Fruit fly (Drosophila melanogaster) whole organism, embryonic: ENCODE data around the gene egh.
A peak's percentile ranks its signal among the peaks of the same experiment; 100 is the strongest.

Experiments
- CG10462 ChIP-seq: fragments of 200-800 bp; sonication (Bioruptor generic); optimal IDR thresholded peaks from 2 replicates; lab custom pipeline; 2016; ENCODE audit warnings: missing biosample characterization, missing genetic modification characterization
- CG10565 ChIP-seq: fragments of 200-800 bp; sonication (Bioruptor generic); optimal IDR thresholded peaks from 3 replicates; lab custom pipeline; 2016; ENCODE audit warnings: missing biosample characterization, mild to moderate bottlenecking, missing genetic modification characterization
- CG11695 ChIP-seq: fragments of 200-800 bp; sonication (Bioruptor generic); IDR thresholded peaks from 3 replicates; pipeline ENCODE4 v1.3.6; 2022; ENCODE audit warnings: missing biosample characterization, missing genetic modification characterization
- CG11696 ChIP-seq: fragments of 200-800 bp; sonication (Bioruptor generic); IDR thresholded peaks from 2 replicates; pipeline ENCODE4 v1.3.6; 2022; ENCODE audit warnings: missing biosample characterization, missing genetic modification characterization
- CG1233 ChIP-seq: fragments of 200-800 bp; sonication (Bioruptor generic); optimal IDR thresholded peaks from 4 replicates; lab custom pipeline; 2018; ENCODE audit warnings: missing biosample characterization, mild to moderate bottlenecking, missing genetic modification characterization
- CG14441 ChIP-seq: fragments of 200-800 bp; sonication (Bioruptor generic); IDR thresholded peaks from 2 replicates; pipeline ENCODE4 v1.3.6; 2022; ENCODE audit warnings: missing biosample characterization, missing genetic modification characterization
- CG1603 ChIP-seq: fragments of 200-800 bp; sonication (Bioruptor generic); optimal IDR thresholded peaks from 2 replicates; lab custom pipeline; 2019; ENCODE audit warnings: missing biosample characterization, mild to moderate bottlenecking, missing genetic modification characterization, moderate library complexity
- CG17385 ChIP-seq: fragments of 200-800 bp; sonication (Bioruptor generic); optimal IDR thresholded peaks from 3 replicates; lab custom pipeline; 2018; ENCODE audit warnings: missing biosample characterization, mild to moderate bottlenecking, missing genetic modification characterization
- CG18764 ChIP-seq: fragments of 200-800 bp; sonication (Bioruptor generic); optimal IDR thresholded peaks from 3 replicates; lab custom pipeline; 2016; ENCODE audit warnings: missing biosample characterization, missing genetic modification characterization
- CG32532 ChIP-seq: fragments of 200-800 bp; sonication (Bioruptor generic); IDR thresholded peaks from 2 replicates; pipeline ENCODE4 v1.3.6; 2022; ENCODE audit warnings: missing biosample characterization, missing genetic modification characterization
- CG33213 ChIP-seq: fragments of 200-800 bp; sonication (Bioruptor generic); optimal IDR thresholded peaks from 3 replicates; lab custom pipeline; 2016; ENCODE audit warnings: missing biosample characterization, missing genetic modification characterization
- CG34422 ChIP-seq: fragments of 200-800 bp; sonication (Bioruptor generic); IDR thresholded peaks from 3 replicates; pipeline ENCODE4 v1.3.6; 2022; ENCODE audit warnings: missing biosample characterization, missing genetic modification characterization
- CG3838 ChIP-seq: fragments of 200-800 bp; sonication (Bioruptor generic); optimal IDR thresholded peaks from 3 replicates; lab custom pipeline; 2016; ENCODE audit warnings: missing biosample characterization, missing genetic modification characterization
- CG4282 ChIP-seq: fragments of 200-800 bp; sonication (Bioruptor generic); optimal IDR thresholded peaks from 2 replicates; lab custom pipeline; 2016; ENCODE audit warnings: missing biosample characterization, missing genetic modification characterization
- CG6272 ChIP-seq: fragments of 200-800 bp; sonication (Bioruptor generic); IDR thresholded peaks from 2 replicates; pipeline ENCODE4 v1.3.6; 2022; ENCODE audit warnings: missing biosample characterization, missing genetic modification characterization
- CG9727 ChIP-seq: fragments of 200-800 bp; sonication (Bioruptor generic); optimal IDR thresholded peaks from 3 replicates; lab custom pipeline; 2017; ENCODE audit warnings: missing biosample characterization, mild to moderate bottlenecking, missing genetic modification characterization
- CG9797 ChIP-seq: fragments of 200-800 bp; sonication (Bioruptor generic); optimal IDR thresholded peaks from 3 replicates; lab custom pipeline; 2018; ENCODE audit warnings: missing biosample characterization, mild to moderate bottlenecking, missing genetic modification characterization
- Chrac-16 ChIP-seq: fragments of 200-800 bp; sonication (Bioruptor generic); optimal IDR thresholded peaks from 3 replicates; lab custom pipeline; 2016; ENCODE audit warnings: missing biosample characterization, missing genetic modification characterization
- Dek ChIP-seq: fragments of 200-800 bp; sonication (Bioruptor generic); optimal IDR thresholded peaks from 3 replicates; lab custom pipeline; 2019; ENCODE audit warnings: missing biosample characterization, mild to moderate bottlenecking, missing genetic modification characterization, moderate library complexity
- Doc2 ChIP-seq: fragments of 200-800 bp; sonication (Bioruptor generic); IDR thresholded peaks from 2 replicates; pipeline ENCODE4 v1.3.6; 2022; ENCODE audit warnings: missing biosample characterization, missing genetic modification characterization
- ERR ChIP-seq: fragments of 200-800 bp; sonication (Bioruptor generic); optimal IDR thresholded peaks from 2 replicates; lab custom pipeline; 2016; ENCODE audit warnings: missing biosample characterization, missing genetic modification characterization
- Ets97D ChIP-seq: fragments of 200-800 bp; sonication (Bioruptor generic); optimal IDR thresholded peaks from 3 replicates; lab custom pipeline; 2016; ENCODE audit warnings: missing biosample characterization, missing genetic modification characterization
- HHEX ChIP-seq: fragments of 200-800 bp; sonication (Bioruptor generic); optimal IDR thresholded peaks from 3 replicates; lab custom pipeline; 2017; ENCODE audit warnings: missing biosample characterization, mild to moderate bottlenecking, missing genetic modification characterization, missing genetic modification reagents
- HLH3B ChIP-seq: fragments of 200-800 bp; sonication (Bioruptor generic); IDR thresholded peaks from 2 replicates; pipeline ENCODE4 v1.3.6; 2022; ENCODE audit warnings: missing biosample characterization, missing genetic modification characterization
- HLH54F ChIP-seq: fragments of 200-800 bp; sonication (Bioruptor generic); optimal IDR thresholded peaks from 3 replicates; lab custom pipeline; 2016; ENCODE audit warnings: missing biosample characterization, missing genetic modification characterization
- HLHmδ ChIP-seq: fragments of 200-800 bp; sonication (Bioruptor generic); optimal IDR thresholded peaks from 2 replicates; lab custom pipeline; 2018; ENCODE audit warnings: missing biosample characterization, mild to moderate bottlenecking, missing genetic modification characterization, moderate library complexity
- Hr39 ChIP-seq: fragments of >200 bp; optimal IDR thresholded peaks from 2 replicates; lab custom pipeline; 2017
- Nf-YA ChIP-seq: fragments of 200-800 bp; sonication (Bioruptor generic); IDR thresholded peaks from 2 replicates; pipeline ENCODE4 v1.3.6; 2022; ENCODE audit warnings: missing biosample characterization, missing genetic modification characterization
- Optix ChIP-seq: fragments of 200-800 bp; sonication (Bioruptor generic); IDR thresholded peaks from 3 replicates; pipeline ENCODE4 v1.3.6; 2022; ENCODE audit warnings: missing biosample characterization, missing genetic modification characterization
- Ptx1 ChIP-seq: fragments of 200-800 bp; sonication (Bioruptor generic); IDR thresholded peaks from 2 replicates; pipeline ENCODE4 v1.3.6; 2022; ENCODE audit warnings: missing biosample characterization, missing genetic modification characterization
- Rfx ChIP-seq: fragments of 200-800 bp; sonication (Bioruptor generic); IDR thresholded peaks from 2 replicates; pipeline ENCODE4 v1.3.6; 2022; ENCODE audit warnings: missing biosample characterization, missing genetic modification characterization
- Sox100B ChIP-seq: fragments of 200-800 bp; sonication (Bioruptor generic); optimal IDR thresholded peaks from 3 replicates; lab custom pipeline; 2018; ENCODE audit warnings: missing biosample characterization, mild to moderate bottlenecking, missing genetic modification characterization
- ara ChIP-seq: fragments of 200-800 bp; sonication (Bioruptor generic); IDR thresholded peaks from 2 replicates; pipeline ENCODE4 v1.3.6; 2022; ENCODE audit warnings: missing biosample characterization, missing genetic modification characterization
- ase ChIP-seq: fragments of 200-800 bp; sonication (Bioruptor generic); IDR thresholded peaks from 3 replicates; pipeline ENCODE4 v1.3.6; 2022; ENCODE audit warnings: missing biosample characterization, missing genetic modification characterization
- bigmax ChIP-seq: fragments of 200-800 bp; sonication (Bioruptor generic); optimal IDR thresholded peaks from 2 replicates; lab custom pipeline; 2018; ENCODE audit warnings: missing biosample characterization, mild to moderate bottlenecking, missing genetic modification characterization
- da ChIP-seq: fragments of 200-800 bp; sonication (Bioruptor generic); optimal IDR thresholded peaks from 2 replicates; lab custom pipeline; 2016; ENCODE audit warnings: missing biosample characterization, missing genetic modification characterization
- ftz-f1 ChIP-seq: fragments of 200-800 bp; sonication (Bioruptor generic); optimal IDR thresholded peaks from 2 replicates; lab custom pipeline; 2016; ENCODE audit warnings: missing biosample characterization, missing genetic modification characterization
- gro ChIP-seq: fragments of 200-800 bp; sonication (Bioruptor generic); optimal IDR thresholded peaks from 2 replicates; lab custom pipeline; 2016; ENCODE audit warnings: missing biosample characterization, missing genetic modification characterization
- gsb-n ChIP-seq: fragments of 200-800 bp; sonication (Bioruptor generic); optimal IDR thresholded peaks from 3 replicates; lab custom pipeline; 2018; ENCODE audit warnings: missing biosample characterization, mild to moderate bottlenecking, missing genetic modification characterization
- hbn ChIP-seq: fragments of 200-800 bp; sonication (Bioruptor generic); IDR thresholded peaks from 2 replicates; pipeline ENCODE4 v1.3.6; 2022; ENCODE audit warnings: missing biosample characterization, missing genetic modification characterization; ENCODE audit not compliant: partially characterized antibody
- kni ChIP-seq: fragments of 200-800 bp; sonication (Bioruptor generic); optimal IDR thresholded peaks from 3 replicates; lab custom pipeline; 2017; ENCODE audit warnings: mild to moderate bottlenecking, missing biosample characterization, missing genetic modification reagents, missing genetic modification characterization
- lov ChIP-seq, 2 experiments: fragments of 200-800 bp in 1 of 2; fragments of >200 bp in 1 of 2; sonication (Bioruptor generic) in 1 of 2; IDR thresholded peaks in 1 of 2; optimal IDR thresholded peaks in 1 of 2; 2 replicates in 1 of 2; 3 replicates in 1 of 2; pipeline versions ENCODE4 v1.3.6 to Lab custom; 2017 to 2022; ENCODE audit warnings: missing biosample characterization in 1 of 2, missing genetic modification characterization in 1 of 2
- maf-S ChIP-seq: fragments of 200-800 bp; sonication (Bioruptor generic); optimal IDR thresholded peaks from 2 replicates; lab custom pipeline; 2016; ENCODE audit warnings: missing biosample characterization, missing genetic modification characterization
- mld ChIP-seq: fragments of 200-800 bp; sonication (Bioruptor generic); IDR thresholded peaks from 3 replicates; pipeline ENCODE4 v1.3.6; 2022; ENCODE audit warnings: missing biosample characterization, missing genetic modification characterization; ENCODE audit not compliant: partially characterized antibody
- pb ChIP-seq: fragments of 200-800 bp; sonication (Bioruptor generic); optimal IDR thresholded peaks from 3 replicates; lab custom pipeline; 2016; ENCODE audit warnings: missing biosample characterization, missing genetic modification characterization
- pfk ChIP-seq: fragments of 200-800 bp; sonication (Bioruptor generic); optimal IDR thresholded peaks from 2 replicates; lab custom pipeline; 2018; ENCODE audit warnings: missing biosample characterization, mild to moderate bottlenecking, missing genetic modification characterization, moderate library complexity
- prd ChIP-seq, 3 experiments: fragments of >200 bp in 2 of 3; fragments of 200-800 bp in 1 of 3; sonication (Bioruptor generic) in 1 of 3; optimal IDR thresholded peaks in 2 of 3; IDR thresholded peaks in 1 of 3; 2 replicates in 2 of 3; 3 replicates in 1 of 3; pipeline versions ENCODE4 v1.3.6 to Lab custom; 2017 to 2022; ENCODE audit warnings: missing biosample characterization in 1 of 3, missing genetic modification characterization in 1 of 3
- row ChIP-seq: fragments of 200-800 bp; sonication (Bioruptor generic); IDR thresholded peaks from 3 replicates; pipeline ENCODE4 v1.3.6; 2022; ENCODE audit warnings: missing biosample characterization, missing genetic modification characterization

The egh gene

dm6 chrX:2647472-2647883 is 59.2 kb downstream of the egh start (continued):
- peak; percentile 50 for TF ChIP-seq gro
- TF ChIP-seq CG10462, result no peak
- TF ChIP-seq CG10565 (GFP tag; lab: Kevin White, UChicago), result no peak
- peak; percentile 73 for TF ChIP-seq Rfx (GFP tag; lab: Robert Waterston, UW)
- TF ChIP-seq pb (GFP tag; lab: Kevin White, UChicago), result peak; percentile 45
- no peak for TF ChIP-seq da (GFP tag; lab: Kevin White, UChicago)

dm6 chrX:2647950-2648613 is 59.8 kb downstream of the egh start:
- TF ChIP-seq CG10462 (no peak), Nf-YA (GFP tag; lab: Robert Waterston, UW) (no peak), CG34422 (GFP tag; lab: Robert Waterston, UW) (no peak), CG3838 (GFP tag; lab: Kevin White, UChicago) (no peak), bigmax (no peak), HLH3B (GFP tag; lab: Robert Waterston, UW) (no peak), kni (GFP tag; lab: Kevin White, UChicago) (no peak), Hr39 (lab: Kevin White, UChicago) (no peak), ERR (no peak), CG1603 (tag; lab: Kevin White, UChicago) (no peak), CG32532 (GFP tag; lab: Robert Waterston, UW) (peak; percentile 36; the same call in 1 of the 2 replicates), ase (0 out of 3 replicates have a peak, but pooled peaks have one; percentile 18), CG18764 (no peak), CG9727 (GFP tag; lab: Kevin White, UChicago) (no peak), CG14441 (GFP tag; lab: Robert Waterston, UW) (0 out of 2 replicates have a peak, but pooled peaks have one; percentile 17), prd (optimal IDR thresholded peaks at IDR 0.05; lab: Kevin White, UChicago) (no peak), prd (GFP tag; IDR thresholded peaks at IDR 0.05; lab: Robert Waterston, UW) (0 out of 3 replicates have a peak, but pooled peaks have one; percentile 16), CG9797 (GFP tag; lab: Kevin White, UChicago) (no peak), Sox100B (no peak), CG1233 (GFP tag; lab: Kevin White, UChicago) (no peak), CG6272 (GFP tag; lab: Robert Waterston, UW) (no peak), HLHmδ (GFP tag; lab: Kevin White, UChicago) (no peak), mld (GFP tag; lab: Robert Waterston, UW) (no peak), HHEX (GFP tag; lab: Kevin White, UChicago) (no peak), pfk (GFP tag; lab: Kevin White, UChicago) (no peak), CG17385 (GFP tag; lab: Kevin White, UChicago) (peak; percentile 20), Ets97D (GFP tag; lab: Kevin White, UChicago) (no peak), Optix (GFP tag; lab: Robert Waterston, UW) (no peak), Chrac-16 (GFP tag; lab: Kevin White, UChicago) (no peak), Ptx1 (GFP tag; lab: Robert Waterston, UW) (0 out of 2 replicates have a peak, but pooled peaks have one; percentile 21), ara (GFP tag; lab: Robert Waterston, UW) (no peak), Doc2 (GFP tag; lab: Robert Waterston, UW) (no peak), CG11696 (0 out of 2 replicates have a peak, but pooled peaks have one; percentile 64), HLH54F (no peak), hbn (GFP tag; lab: Robert Waterston, UW) (no peak), CG4282 (GFP tag; lab: Kevin White, UChicago) (no peak), CG33213 (GFP tag; lab: Kevin White, UChicago) (no peak), maf-S (no peak), lov (optimal IDR thresholded peaks at IDR 0.05; lab: Kevin White, UChicago) (no peak), lov (GFP tag; IDR thresholded peaks at IDR 0.05; lab: Robert Waterston, UW) (no peak), gsb-n (no peak), CG11695 (GFP tag; lab: Robert Waterston, UW) (0 out of 3 replicates have a peak, but pooled peaks have one; percentile 37), ftz-f1 (GFP tag; lab: Kevin White, UChicago) (no peak), Dek (no peak), row (GFP tag; lab: Robert Waterston, UW) (no peak; the same call in 2 of the 3 replicates)
